Worm (Caenorhabditis elegans): ENCODE measurements around the gene clec-208.

DNA sequence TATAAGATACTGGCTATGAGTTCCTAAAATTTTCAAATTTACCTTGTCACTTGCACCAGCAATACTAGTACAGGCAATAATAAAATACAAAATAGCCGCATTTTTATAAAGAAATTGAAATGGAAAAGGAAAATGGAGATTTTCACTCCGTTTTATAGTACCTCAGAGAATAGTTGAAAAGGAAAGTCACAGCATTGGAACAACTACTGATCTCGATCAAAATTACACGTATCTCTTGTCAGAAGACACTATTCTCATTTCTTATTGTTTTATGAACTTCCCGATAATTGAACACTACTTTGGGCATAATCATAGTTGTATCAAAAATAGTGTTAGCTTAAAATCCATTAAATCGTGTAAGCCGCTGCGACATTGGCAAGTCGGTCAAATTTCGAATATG, 46.2 kb upstream of the clec-208 start, which contains the start of gene Y40B10A.11:
- no peak for TF ChIP-seq lsy-2 (tag; optimal IDR thresholded peaks at IDR 0.05)
- TF ChIP-seq ama-1 (optimal IDR thresholded peaks at IDR 0.05) = no peak

All from whole organism, L2 larva.